Fruit fly (Drosophila melanogaster) whole organism, wandering third instar larva: Measurements from ENCODE around the gene Zip99C.

Experiments used
- CG9705 ChIP-seq: fragments of 200-800 bp; sonication (Bioruptor generic); optimal IDR thresholded peaks from 2 replicates; lab custom pipeline; 2018; ENCODE audit warnings: missing biosample characterization, mild to moderate bottlenecking, missing genetic modification characterization
- CrebA ChIP-seq: fragments of 200-800 bp; sonication (Bioruptor generic); optimal IDR thresholded peaks from 2 replicates; lab custom pipeline; 2016; ENCODE audit warnings: missing biosample characterization, mild to moderate bottlenecking, missing genetic modification characterization, borderline replicate concordance
- Dfd ChIP-seq: fragments of >200 bp; optimal IDR thresholded peaks from 2 replicates; lab custom pipeline; 2017; ENCODE audit warnings: missing biosample characterization, missing genetic modification characterization
- Dif ChIP-seq: fragments of 200-275, 200-300 bp; sonication (Bioruptor generic); optimal IDR thresholded peaks from 2 replicates; lab custom pipeline; 2018; ENCODE audit warnings: missing biosample characterization, missing genetic modification characterization; ENCODE audit not compliant: partially characterized antibody
- GATAd ChIP-seq: sonication (Bioruptor generic); optimal IDR thresholded peaks from 2 replicates; lab custom pipeline; 2016; ENCODE audit warnings: missing biosample characterization, missing genetic modification characterization
- HLH106 ChIP-seq: fragments of 200-800 bp; optimal IDR thresholded peaks from 3 replicates; lab custom pipeline; 2019; ENCODE audit warnings: missing biosample characterization, mild to moderate bottlenecking, missing genetic modification characterization, moderate library complexity
- Hnf4 ChIP-seq: fragments of 200-800 bp; sonication (Bioruptor generic); optimal IDR thresholded peaks from 2 replicates; lab custom pipeline; 2016; ENCODE audit warnings: missing biosample characterization, mild to moderate bottlenecking, missing genetic modification characterization
- Hr83 ChIP-seq: fragments of 200-300 bp; sonication (Bioruptor generic); optimal IDR thresholded peaks from 2 replicates; lab custom pipeline; 2016; ENCODE audit warnings: missing biosample characterization, mild to moderate bottlenecking, missing genetic modification characterization, moderate library complexity; ENCODE audit not compliant: poor library complexity, severe bottlenecking
- Jra ChIP-seq: sonication (Bioruptor generic); optimal IDR thresholded peaks from 2 replicates; lab custom pipeline; 2016; ENCODE audit warnings: missing biosample characterization, missing genetic modification characterization
- Mio ChIP-seq: sonication (Bioruptor generic); optimal IDR thresholded peaks from 2 replicates; lab custom pipeline; 2016; ENCODE audit warnings: missing biosample characterization, missing genetic modification characterization
- Myc ChIP-seq: fragments of >200 bp; optimal IDR thresholded peaks from 2 replicates; lab custom pipeline; 2017
- N ChIP-seq: fragments of >200 bp; optimal IDR thresholded peaks from 2 replicates; lab custom pipeline; 2018; ENCODE audit warnings: missing biosample characterization, missing external identifiers, missing genetic modification characterization
- OdsH ChIP-seq: fragments of 200-800 bp; sonication (Bioruptor generic); optimal IDR thresholded peaks from 2 replicates; lab custom pipeline; 2016; ENCODE audit warnings: missing biosample characterization, mild to moderate bottlenecking, missing genetic modification characterization
- Sp1 ChIP-seq: fragments of 200-800 bp; sonication (Bioruptor generic); optimal IDR thresholded peaks from 3 replicates; lab custom pipeline; 2019; ENCODE audit warnings: missing biosample characterization, mild to moderate bottlenecking, missing genetic modification characterization, moderate library complexity
- Vsx2 ChIP-seq: fragments of 200-300, 225-300 bp; sonication (Bioruptor generic); optimal IDR thresholded peaks from 2 replicates; lab custom pipeline; 2018; ENCODE audit warnings: missing biosample characterization, missing genetic modification characterization; ENCODE audit not compliant: partially characterized antibody
- br ChIP-seq: fragments of 200-800 bp; sonication (Bioruptor generic); optimal IDR thresholded peaks from 2 replicates; lab custom pipeline; 2016; ENCODE audit warnings: missing biosample characterization, missing genetic modification characterization
- brk ChIP-seq: fragments of 200-800 bp; sonication (Bioruptor generic); optimal IDR thresholded peaks from 2 replicates; lab custom pipeline; 2016; ENCODE audit warnings: missing biosample characterization, mild to moderate bottlenecking, missing genetic modification characterization
- dmrt93B ChIP-seq: fragments of 200-800 bp; sonication (Bioruptor generic); optimal IDR thresholded peaks from 2 replicates; lab custom pipeline; 2018; ENCODE audit warnings: missing biosample characterization, mild to moderate bottlenecking, missing genetic modification characterization
- dsf ChIP-seq: sonication (Bioruptor generic); optimal IDR thresholded peaks from 2 replicates; lab custom pipeline; 2016; ENCODE audit warnings: missing biosample characterization, missing genetic modification characterization, borderline replicate concordance
- foxo ChIP-seq, 2 experiments: fragments of 200-800 bp; sonication (Bioruptor generic); optimal IDR thresholded peaks; 2 replicates in 1 of 2; 3 replicates in 1 of 2; lab custom pipeline; 2016 to 2017; ENCODE audit warnings: missing biosample characterization in 2 of 2, missing genetic modification characterization in 2 of 2
- h ChIP-seq: fragments of 200-800 bp; sonication (Bioruptor generic); optimal IDR thresholded peaks from 3 replicates; lab custom pipeline; 2016; ENCODE audit warnings: missing biosample characterization, mild to moderate bottlenecking, missing genetic modification characterization
- jim ChIP-seq: fragments of 175-275, 200-325 bp; sonication (Bioruptor generic); optimal IDR thresholded peaks from 2 replicates; lab custom pipeline; 2016; ENCODE audit warnings: missing biosample characterization, mild to moderate bottlenecking, missing genetic modification characterization
- pan ChIP-seq: fragments of >200 bp; optimal IDR thresholded peaks from 2 replicates; lab custom pipeline; 2017
- psq ChIP-seq: fragments of 200-800 bp; sonication (Bioruptor generic); optimal IDR thresholded peaks from 3 replicates; lab custom pipeline; 2017; ENCODE audit warnings: missing biosample characterization, mild to moderate bottlenecking, missing genetic modification characterization, moderate library complexity
- sage ChIP-seq: fragments of 200-800 bp; sonication (Bioruptor generic); optimal IDR thresholded peaks from 2 replicates; lab custom pipeline; 2016; ENCODE audit warnings: missing biosample characterization, mild to moderate bottlenecking, missing genetic modification characterization
- woc ChIP-seq: sonication (Bioruptor generic); optimal IDR thresholded peaks from 2 replicates; lab custom pipeline; 2016; ENCODE audit warnings: missing biosample characterization, mild to moderate bottlenecking, missing genetic modification characterization

Gene Zip99C

DNA sequence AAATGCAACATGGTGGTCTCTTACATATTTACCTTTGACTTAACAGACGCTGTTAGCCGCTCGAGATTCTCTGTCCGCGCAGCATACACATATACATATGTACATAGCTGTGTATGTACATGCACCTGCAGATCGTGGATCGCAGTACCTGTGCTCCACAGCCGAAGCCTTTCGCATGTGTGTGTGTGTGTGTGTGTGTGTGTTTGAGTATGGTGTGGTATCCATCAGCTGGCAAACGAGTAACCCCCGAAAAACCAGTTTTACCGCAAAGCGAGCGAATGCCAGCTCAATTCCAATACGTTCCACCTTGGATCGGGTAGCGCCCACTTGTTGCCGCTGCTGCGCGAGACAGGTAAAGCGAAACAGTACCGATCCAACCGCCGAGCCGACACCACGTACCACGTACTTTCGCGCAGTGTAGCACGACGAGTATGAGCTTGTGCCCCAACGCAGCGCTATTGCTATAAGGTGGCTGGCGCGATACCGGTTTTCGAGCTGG lies 27.4 kb downstream of the Zip99C start, which contains the start of gene Cad99C (continued):
- TF ChIP-seq foxo (GFP tag; optimal IDR thresholded peaks at IDR 0.05; lab: Kevin White, UChicago) (no peak), CG9705 (GFP tag; lab: Kevin White, UChicago) (no peak)

DNA sequence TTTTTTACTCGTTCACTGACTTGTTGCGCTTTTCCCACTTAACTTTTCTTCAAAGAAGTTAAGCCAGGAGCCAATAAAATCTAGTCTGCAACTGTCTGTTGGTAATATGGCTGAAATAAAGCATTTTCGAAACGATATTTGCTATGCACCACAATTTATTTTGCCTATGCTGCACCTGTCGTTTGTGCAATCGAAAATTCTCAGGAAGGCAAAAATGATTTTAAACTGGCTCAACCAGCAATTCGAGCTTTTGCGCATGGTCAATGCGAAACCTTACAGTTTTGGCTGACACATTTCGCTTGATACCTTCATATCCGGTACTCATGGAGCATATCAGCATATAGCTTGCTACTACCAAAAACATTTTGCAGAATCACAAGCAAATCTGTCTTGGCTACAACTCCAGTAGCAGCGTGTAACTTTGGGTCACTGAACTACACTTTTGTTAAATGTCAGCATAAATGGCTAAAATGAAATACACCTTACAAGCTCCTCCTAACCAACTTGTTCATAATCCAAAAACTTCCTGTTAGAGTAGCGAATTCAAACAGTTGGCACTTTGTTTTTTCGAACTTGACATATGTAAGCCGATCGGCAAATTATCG lies 28.9 kb downstream of the Zip99C start:
- TF ChIP-seq woc (GFP tag; lab: Kevin White, UChicago) = no peak
- TF ChIP-seq Hr83 (GFP tag; lab: Kevin White, UChicago) = no peak
- no peak for TF ChIP-seq Dfd (GFP tag; lab: Kevin White, UChicago)
- TF ChIP-seq Vsx2 (GFP tag; lab: Kevin White, UChicago) = no peak

DNA sequence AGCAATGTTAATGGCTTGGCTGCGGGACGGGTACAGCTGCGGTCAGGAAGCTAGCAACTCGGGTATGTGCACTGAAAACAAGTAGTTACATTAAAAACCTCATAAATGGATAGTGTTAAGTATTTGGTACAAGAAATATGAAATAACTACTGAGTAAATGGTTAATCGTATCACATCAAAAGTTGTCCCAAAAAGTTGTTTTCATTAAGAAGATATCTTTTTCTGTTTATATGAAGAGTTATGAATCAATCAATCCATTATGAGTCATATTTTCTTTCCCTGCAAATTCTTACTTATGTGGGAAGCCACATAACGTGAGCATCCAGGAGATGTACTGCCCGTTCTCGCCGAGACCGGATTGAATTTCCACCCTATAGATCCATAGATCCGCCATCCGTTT lies 29.9 kb downstream of the Zip99C start:
- TF ChIP-seq CrebA (GFP tag; lab: Kevin White, UChicago) (no peak), CG9705 (GFP tag; lab: Kevin White, UChicago) (no peak), Hnf4 (GFP tag; lab: Kevin White, UChicago) (no peak), sage (GFP tag; lab: Kevin White, UChicago) (no peak), GATAd (GFP tag; lab: Kevin White, UChicago) (no peak), h (GFP tag; lab: Kevin White, UChicago) (no peak), psq (GFP tag; lab: Kevin White, UChicago) (no peak), dmrt93B (GFP tag; lab: Kevin White, UChicago) (no peak), Dfd (GFP tag; lab: Kevin White, UChicago) (no peak), brk (GFP tag; lab: Kevin White, UChicago) (no peak), dsf (no peak), N (GFP tag; lab: Kevin White, UChicago) (no peak)

DNA sequence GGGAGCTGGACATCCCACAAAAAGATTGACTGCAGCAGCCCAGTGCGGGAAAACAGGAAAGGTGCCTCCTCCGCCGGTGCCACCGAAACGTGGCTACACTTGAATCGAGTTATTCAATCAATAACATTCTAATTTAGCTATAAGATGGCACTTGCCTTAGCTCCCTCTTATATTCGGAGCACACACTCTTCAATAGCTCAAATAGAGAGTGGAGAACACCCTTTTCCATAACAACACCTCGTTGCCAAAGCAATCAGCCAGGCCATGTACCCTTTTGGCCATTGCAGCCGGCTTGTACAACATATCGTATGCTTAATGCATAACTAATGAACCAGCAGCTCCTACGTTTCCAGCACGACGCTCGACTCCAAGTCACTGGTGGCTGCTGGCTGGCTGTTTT lies 30.9 kb downstream of the Zip99C start:
- TF ChIP-seq jim = no peak
- no peak for TF ChIP-seq OdsH (GFP tag; lab: Kevin White, UChicago)
- TF ChIP-seq Dif (GFP tag; lab: Kevin White, UChicago) = no peak
- no peak for TF ChIP-seq HLH106 (tag; lab: Kevin White, UChicago)
- TF ChIP-seq Sp1 (GFP tag; lab: Kevin White, UChicago) = no peak
- TF ChIP-seq brk (GFP tag; lab: Kevin White, UChicago) = no peak
- TF ChIP-seq pan (lab: Kevin White, UChicago) = no peak

DNA sequence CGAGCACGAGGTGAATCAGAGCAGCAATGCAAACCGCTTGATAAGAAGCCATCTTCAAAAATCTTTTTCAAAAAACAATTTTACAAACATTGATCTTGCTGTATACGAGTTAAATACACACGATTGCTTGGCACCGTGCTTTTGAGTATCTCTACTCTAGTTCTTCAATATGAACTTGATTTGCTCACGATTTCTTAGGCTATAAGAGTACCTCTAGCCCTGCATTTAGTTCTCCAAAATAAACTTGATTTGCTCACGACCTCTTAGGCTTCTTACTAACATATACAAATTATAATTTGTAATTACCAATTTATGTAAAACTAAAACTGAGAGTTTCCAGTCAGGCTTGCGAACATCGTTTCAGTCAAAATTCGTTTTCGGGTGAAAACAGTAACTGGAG lies 32.5 kb downstream of the Zip99C start, which contains the start of gene CG42592:
CG42592 (minus strand) TSS at position 101 of the 400 bp plus-strand sequence.
- TF ChIP-seq dsf (no peak), br (GFP tag; lab: Kevin White, UChicago) (no peak), Mio (GFP tag; lab: Kevin White, UChicago) (no peak), h (GFP tag; lab: Kevin White, UChicago) (no peak), Jra (GFP tag; lab: Kevin White, UChicago) (no peak), OdsH (GFP tag; lab: Kevin White, UChicago) (no peak), Hnf4 (GFP tag; lab: Kevin White, UChicago) (no peak)

DNA sequence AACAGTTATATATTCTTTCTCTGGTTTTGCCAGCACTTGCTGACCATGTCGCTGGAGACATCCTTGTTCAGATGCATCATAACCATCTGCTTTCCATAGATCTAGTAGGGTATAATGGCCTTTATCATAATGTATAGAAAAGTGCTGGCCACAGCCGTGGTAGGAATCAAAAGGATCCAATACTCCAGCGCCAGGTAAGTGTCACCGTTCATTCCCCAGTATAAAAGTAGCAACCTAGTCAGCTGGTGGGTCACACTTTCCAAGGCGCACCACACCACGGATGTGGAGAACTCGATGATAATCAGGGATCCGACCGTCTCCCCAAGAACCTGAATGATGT lies 33.0 kb downstream of the Zip99C start, which contains the start of gene Prtl99C:
Prtl99C (plus strand) TSS at position 241 of the 340 bp plus-strand sequence.
- TF ChIP-seq pan (lab: Kevin White, UChicago) = no peak
- TF ChIP-seq Myc (lab: Kevin White, UChicago) = no peak
